Fruit fly (Drosophila melanogaster) Kc167 (cell line): ENCODE data around the gene CG7149.

Experiments used
- Sin3A ChIP-seq: fragments of >200 bp; optimal IDR thresholded peaks from 2 replicates; lab custom pipeline; 2018; ENCODE audit warnings: missing external identifiers
- h ChIP-seq: fragments of >200 bp; optimal IDR thresholded peaks from 3 replicates; lab custom pipeline; 2018; ENCODE audit warnings: missing external identifiers
- insv ChIP-seq: fragments of >200 bp; optimal IDR thresholded peaks from 3 replicates; lab custom pipeline; 2018; ENCODE audit warnings: missing external identifiers

DNA sequence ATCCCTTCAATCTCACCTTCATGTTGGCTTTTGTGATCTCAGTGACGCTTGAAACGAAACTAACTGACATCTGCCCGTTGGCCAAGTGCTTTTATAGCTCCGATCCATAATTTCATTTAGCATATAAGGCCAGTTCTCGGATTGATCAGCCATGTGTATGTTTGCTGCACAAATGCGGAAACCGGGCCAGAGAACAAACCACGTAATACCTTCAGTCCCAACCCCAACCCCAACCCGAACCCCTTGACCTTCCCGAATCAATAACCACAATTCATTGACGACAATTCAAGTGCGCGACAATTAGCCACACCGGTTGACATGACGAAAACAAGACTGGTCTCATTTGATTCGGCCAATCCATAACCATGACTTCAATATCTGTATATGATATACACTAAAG is 37.3 kb downstream of the CG7149 start, which contains the start of gene CG7203:
- TF ChIP-seq h (lab: Kevin White, UChicago) (no peak), insv (lab: Kevin White, UChicago) (no peak), Sin3A (lab: Kevin White, UChicago) (no peak)
